Fruit fly (Drosophila melanogaster) whole organism, embryonic: ENCODE measurements around the gene MTF-1.

ENCODE experiments used
- Atf3 ChIP-seq: fragments of 200-800 bp; sonication (Bioruptor generic); optimal IDR thresholded peaks from 3 replicates; lab custom pipeline; 2016; ENCODE audit warnings: missing biosample characterization, missing genetic modification characterization
- B-H2 ChIP-seq: fragments of 200-800 bp; sonication (Bioruptor generic); optimal IDR thresholded peaks from 2 replicates; lab custom pipeline; 2018; ENCODE audit warnings: missing biosample characterization, mild to moderate bottlenecking, missing genetic modification characterization
- BtbVII ChIP-seq: fragments of 200-800 bp; sonication (Bioruptor generic); optimal IDR thresholded peaks from 3 replicates; lab custom pipeline; 2017; ENCODE audit warnings: missing biosample characterization, mild to moderate bottlenecking, missing genetic modification characterization
- CG1024 ChIP-seq: fragments of 200-800 bp; sonication (Bioruptor generic); IDR thresholded peaks from 2 replicates; pipeline ENCODE4 v1.3.6; 2022; ENCODE audit warnings: missing biosample characterization, missing genetic modification characterization
- CG10654 ChIP-seq: fragments of 200-800 bp; sonication (Bioruptor generic); optimal IDR thresholded peaks from 2 replicates; lab custom pipeline; 2016; ENCODE audit warnings: missing biosample characterization, missing genetic modification characterization
- CG15011 ChIP-seq: fragments of 200-800 bp; sonication (Bioruptor generic); optimal IDR thresholded peaks from 3 replicates; lab custom pipeline; 2018; ENCODE audit warnings: missing biosample characterization, mild to moderate bottlenecking, missing genetic modification characterization
- CG15601 ChIP-seq: fragments of 200-800 bp; sonication (Bioruptor generic); optimal IDR thresholded peaks from 3 replicates; lab custom pipeline; 2019; ENCODE audit warnings: missing biosample characterization, mild to moderate bottlenecking, missing genetic modification characterization, moderate library complexity
- CG17361 ChIP-seq: fragments of 200-800 bp; sonication (Bioruptor generic); IDR thresholded peaks from 3 replicates; pipeline ENCODE4 v1.3.6; 2022; ENCODE audit warnings: missing biosample characterization, missing genetic modification characterization
- CG17829 ChIP-seq: fragments of 200-800 bp; optimal IDR thresholded peaks from 2 replicates; lab custom pipeline; 2019; ENCODE audit warnings: missing biosample characterization, mild to moderate bottlenecking, missing genetic modification characterization, moderate library complexity
- CG2129 ChIP-seq: fragments of 200-800 bp; sonication (Bioruptor generic); IDR thresholded peaks from 2 replicates; pipeline ENCODE4 v1.3.6; 2022; ENCODE audit warnings: missing biosample characterization, missing genetic modification characterization; ENCODE audit not compliant: partially characterized antibody
- CG2875 ChIP-seq: fragments of 200-800 bp; sonication (Bioruptor generic); optimal IDR thresholded peaks from 2 replicates; lab custom pipeline; 2017; ENCODE audit warnings: missing biosample characterization, mild to moderate bottlenecking, missing genetic modification characterization, missing genetic modification reagents
- CG2889 ChIP-seq: fragments of 200-800 bp; sonication (Bioruptor generic); IDR thresholded peaks from 3 replicates; pipeline ENCODE4 v1.3.6; 2022; ENCODE audit warnings: missing biosample characterization, missing genetic modification characterization
- CG30020 ChIP-seq: fragments of 200-800 bp; optimal IDR thresholded peaks from 2 replicates; lab custom pipeline; 2019; ENCODE audit warnings: missing biosample characterization, mild to moderate bottlenecking, missing genetic modification characterization, moderate library complexity
- CG30431 ChIP-seq: fragments of 200-800 bp; sonication (Bioruptor generic); optimal IDR thresholded peaks from 2 replicates; lab custom pipeline; 2017; ENCODE audit warnings: missing biosample characterization, missing genetic modification characterization
- CG7556 ChIP-seq: fragments of 200-800 bp; sonication (Bioruptor generic); optimal IDR thresholded peaks from 2 replicates; lab custom pipeline; 2017; ENCODE audit warnings: missing biosample characterization, mild to moderate bottlenecking, missing genetic modification characterization
- CG8281 ChIP-seq: fragments of 200-800 bp; sonication (Bioruptor generic); optimal IDR thresholded peaks from 2 replicates; lab custom pipeline; 2018; ENCODE audit warnings: missing biosample characterization, mild to moderate bottlenecking, missing genetic modification characterization, moderate library complexity
- CG8944 ChIP-seq: fragments of 200-800 bp; sonication (Bioruptor generic); optimal IDR thresholded peaks from 3 replicates; lab custom pipeline; 2016; ENCODE audit warnings: missing biosample characterization, missing genetic modification characterization
- D ChIP-seq, 2 experiments: fragments of 200-800 bp in 1 of 2; fragments of >200 bp in 1 of 2; sonication (Bioruptor generic) in 1 of 2; optimal IDR thresholded peaks; 2 replicates in 1 of 2; 3 replicates in 1 of 2; lab custom pipeline; 2017; ENCODE audit warnings: mild to moderate bottlenecking in 1 of 2, missing biosample characterization in 1 of 2, missing genetic modification characterization in 1 of 2, missing genetic modification reagents in 1 of 2
- D19A ChIP-seq: fragments of 200-800 bp; optimal IDR thresholded peaks from 3 replicates; lab custom pipeline; 2019; ENCODE audit warnings: missing biosample characterization, mild to moderate bottlenecking, missing genetic modification characterization, moderate library complexity
- D19B ChIP-seq: fragments of 200-800 bp; sonication (Bioruptor generic); optimal IDR thresholded peaks from 2 replicates; lab custom pipeline; 2017; ENCODE audit warnings: missing biosample characterization, mild to moderate bottlenecking, missing genetic modification characterization
- HLH54F ChIP-seq: fragments of 200-800 bp; sonication (Bioruptor generic); optimal IDR thresholded peaks from 3 replicates; lab custom pipeline; 2016; ENCODE audit warnings: missing biosample characterization, missing genetic modification characterization
- Hand ChIP-seq: fragments of 200-800 bp; sonication (Bioruptor generic); optimal IDR thresholded peaks from 2 replicates; lab custom pipeline; 2017; ENCODE audit warnings: mild to moderate bottlenecking, missing biosample characterization, missing genetic modification reagents, missing genetic modification characterization
- Lpt ChIP-seq: fragments of >200 bp; optimal IDR thresholded peaks from 2 replicates; lab custom pipeline; 2018; ENCODE audit warnings: missing biosample characterization, missing genetic modification characterization
- Mes4 ChIP-seq: fragments of 200-800 bp; sonication (Bioruptor generic); optimal IDR thresholded peaks from 2 replicates; lab custom pipeline; 2016; ENCODE audit warnings: missing biosample characterization, missing genetic modification characterization
- NfI ChIP-seq: fragments of 200-800 bp; sonication (Bioruptor generic); optimal IDR thresholded peaks from 3 replicates; lab custom pipeline; 2018; ENCODE audit warnings: missing biosample characterization, mild to moderate bottlenecking, missing genetic modification characterization, moderate library complexity
- Side ChIP-seq: fragments of 200-800 bp; sonication (Bioruptor generic); optimal IDR thresholded peaks from 2 replicates; lab custom pipeline; 2016; ENCODE audit warnings: missing biosample characterization, missing genetic modification characterization
- Spps ChIP-seq: fragments of 200-800 bp; sonication (Bioruptor generic); optimal IDR thresholded peaks from 2 replicates; lab custom pipeline; 2018; ENCODE audit warnings: missing biosample characterization, mild to moderate bottlenecking, missing genetic modification characterization
- Trl ChIP-seq, 3 experiments: fragments of >200 bp in 2 of 3; fragments of 200-800 bp in 1 of 3; sonication (Bioruptor generic) in 1 of 3; optimal IDR thresholded peaks; 2 replicates in 1 of 3; 3 replicates in 2 of 3; lab custom pipeline; 2016 to 2017; ENCODE audit warnings: missing biosample characterization in 1 of 3, missing genetic modification characterization in 1 of 3
- YL-1 ChIP-seq: fragments of 200-800 bp; sonication (Bioruptor generic); optimal IDR thresholded peaks from 3 replicates; lab custom pipeline; 2017; ENCODE audit warnings: missing biosample characterization, mild to moderate bottlenecking, missing genetic modification characterization
- ase ChIP-seq: fragments of 200-800 bp; sonication (Bioruptor generic); IDR thresholded peaks from 3 replicates; pipeline ENCODE4 v1.3.6; 2022; ENCODE audit warnings: missing biosample characterization, missing genetic modification characterization
- bbx ChIP-seq: fragments of 200-800 bp; sonication (Bioruptor generic); IDR thresholded peaks from 2 replicates; pipeline ENCODE4 v1.3.6; 2022; ENCODE audit warnings: missing biosample characterization, missing genetic modification characterization; ENCODE audit not compliant: partially characterized antibody
- bowl ChIP-seq: fragments of 200-800 bp; sonication (Bioruptor generic); IDR thresholded peaks from 2 replicates; pipeline ENCODE4 v1.3.6; 2022; ENCODE audit warnings: missing biosample characterization, missing genetic modification characterization
- corto ChIP-seq: fragments of 200-800 bp; sonication (Bioruptor generic); optimal IDR thresholded peaks from 2 replicates; lab custom pipeline; 2016; ENCODE audit warnings: missing biosample characterization, mild to moderate bottlenecking, missing genetic modification characterization, moderate library complexity
- dm ChIP-seq: fragments of 200-800 bp; sonication (Bioruptor generic); optimal IDR thresholded peaks from 3 replicates; lab custom pipeline; 2016; ENCODE audit warnings: missing biosample characterization, missing genetic modification characterization
- eve ChIP-seq, 2 experiments: fragments of >200 bp; optimal IDR thresholded peaks; 2 replicates each; lab custom pipeline; 2017; ENCODE audit warnings: missing biosample characterization in 2 of 2, missing genetic modification characterization in 2 of 2
- fru ChIP-seq: fragments of >200 bp; optimal IDR thresholded peaks from 2 replicates; lab custom pipeline; 2017
- knrl ChIP-seq: fragments of 200-800 bp; sonication (Bioruptor generic); IDR thresholded peaks from 3 replicates; pipeline ENCODE4 v1.3.6; 2022; ENCODE audit warnings: missing biosample characterization, missing genetic modification characterization; ENCODE audit not compliant: partially characterized antibody
- lbe ChIP-seq: fragments of 200-800 bp; sonication (Bioruptor generic); optimal IDR thresholded peaks from 2 replicates; lab custom pipeline; 2016; ENCODE audit warnings: missing biosample characterization, mild to moderate bottlenecking, missing genetic modification characterization
- p53 ChIP-seq: fragments of 200-800 bp; sonication (Bioruptor generic); optimal IDR thresholded peaks from 2 replicates; lab custom pipeline; 2016; ENCODE audit warnings: missing biosample characterization, missing genetic modification characterization
- phol ChIP-seq: fragments of 200-800 bp; sonication (Bioruptor generic); optimal IDR thresholded peaks from 3 replicates; lab custom pipeline; 2018; ENCODE audit warnings: missing biosample characterization, mild to moderate bottlenecking, missing genetic modification characterization, moderate library complexity
- pnt ChIP-seq: fragments of 200-800 bp; sonication (Bioruptor generic); optimal IDR thresholded peaks from 3 replicates; lab custom pipeline; 2016; ENCODE audit warnings: missing biosample characterization, missing genetic modification characterization
- ranshi ChIP-seq: fragments of 200-800 bp; sonication (Bioruptor generic); IDR thresholded peaks from 2 replicates; pipeline ENCODE4 v1.3.6; 2022; ENCODE audit warnings: missing biosample characterization, missing genetic modification characterization
- sd ChIP-seq: fragments of 200-800 bp; sonication (Bioruptor generic); optimal IDR thresholded peaks from 3 replicates; lab custom pipeline; 2018; ENCODE audit warnings: missing biosample characterization, mild to moderate bottlenecking, missing genetic modification characterization, moderate library complexity
- sens ChIP-seq: fragments of 200-800 bp; sonication (Bioruptor generic); peaks from one replicate; lab custom pipeline; 2016; ENCODE audit warnings: missing biosample characterization, missing genetic modification characterization
- sqz ChIP-seq: fragments of 200-800 bp; sonication (Bioruptor generic); optimal IDR thresholded peaks from 3 replicates; lab custom pipeline; 2018; ENCODE audit warnings: missing biosample characterization, mild to moderate bottlenecking, missing genetic modification characterization
- tll ChIP-seq, 2 experiments: fragments of 200-800 bp in 1 of 2; fragments of >200 bp in 1 of 2; sonication (Bioruptor generic) in 1 of 2; optimal IDR thresholded peaks; 2 replicates each; lab custom pipeline; 2017 to 2019; ENCODE audit warnings: missing biosample characterization in 2 of 2, missing genetic modification characterization in 2 of 2, mild to moderate bottlenecking in 1 of 2, moderate library complexity in 1 of 2
- tup ChIP-seq: fragments of 200-800 bp; sonication (Bioruptor generic); optimal IDR thresholded peaks from 2 replicates; lab custom pipeline; 2016; ENCODE audit warnings: missing biosample characterization, mild to moderate bottlenecking, missing genetic modification characterization, moderate library complexity
- vfl ChIP-seq: fragments of 200-800 bp; sonication (Bioruptor generic); optimal IDR thresholded peaks from 2 replicates; lab custom pipeline; 2016; ENCODE audit warnings: missing biosample characterization, missing genetic modification characterization
- z ChIP-seq: fragments of 200-800 bp; sonication (Bioruptor generic); IDR thresholded peaks from 3 replicates; pipeline ENCODE4 v1.3.6; 2022; ENCODE audit warnings: missing biosample characterization, missing genetic modification characterization

MTF-1 gene

dm6 chr3L:9426656-9427294 is 3.3 kb upstream of the MTF-1 start, which contains the start of the genes Atat and Shc (continued):
- TF ChIP-seq corto = peak; percentile 89
- peak; percentile 93 for TF ChIP-seq Hand (GFP tag; lab: Kevin White, UChicago)
- peak; percentile 99 for TF ChIP-seq Mes4
- TF ChIP-seq B-H2 = peak; percentile 99
- TF ChIP-seq knrl = peak; percentile 96
- peak; percentile 76 for TF ChIP-seq CG2129
- TF ChIP-seq tup = peak; percentile 99
- TF ChIP-seq tll (GFP tag; optimal IDR thresholded peaks at IDR 0.05; lab: Kevin White, UChicago) = peak; percentile 50 to 94
- TF ChIP-seq CG1024 = peak; percentile 96
- TF ChIP-seq sqz (GFP tag; lab: Kevin White, UChicago) = peak; percentile 74
- peak; percentile 98 for TF ChIP-seq YL-1 (GFP tag; lab: Kevin White, UChicago)
- TF ChIP-seq CG8281 (tag; lab: Kevin White, UChicago) = peak; percentile 92
- TF ChIP-seq Atf3 (GFP tag; lab: Kevin White, UChicago) = peak; percentile 99
- peak; percentile 73; the same call in 2 of the 3 replicates for TF ChIP-seq z
- TF ChIP-seq Trl (optimal IDR thresholded peaks at IDR 0.05; lab: Kevin White, UChicago) = no peak
- peak; percentile 100 for TF ChIP-seq Trl (GFP tag; optimal IDR thresholded peaks at IDR 0.05; lab: Kevin White, UChicago)
- TF ChIP-seq CG15011 = peak; percentile 96
- TF ChIP-seq CG17829 (tag; lab: Kevin White, UChicago) = peak; percentile 98
- peak; percentile 100 for TF ChIP-seq CG2889 (GFP tag; lab: Robert Waterston, UW)
- peak; percentile 71; the same call in 1 of the 2 replicates for TF ChIP-seq bbx (GFP tag; lab: Robert Waterston, UW)
- peak in 1 of 2 experiments; percentile 96 for TF ChIP-seq eve (GFP tag; optimal IDR thresholded peaks at IDR 0.05; lab: Kevin White, UChicago)
- peak; percentile 99 for TF ChIP-seq CG10654 (GFP tag; lab: Kevin White, UChicago)
- TF ChIP-seq D19B (GFP tag; lab: Kevin White, UChicago) = peak; percentile 97
- peak; percentile 97 for TF ChIP-seq CG15601
- peak; percentile 96 for TF ChIP-seq bowl
- no peak for TF ChIP-seq D (optimal IDR thresholded peaks at IDR 0.05; lab: Kevin White, UChicago)
- TF ChIP-seq D (GFP tag; optimal IDR thresholded peaks at IDR 0.05; lab: Kevin White, UChicago) = peak; percentile 97
- peak; percentile 98 for TF ChIP-seq CG17361
- TF ChIP-seq fru (lab: Kevin White, UChicago) = no peak
- peak; percentile 99 for TF ChIP-seq vfl
- TF ChIP-seq ase = peak; percentile 99
- TF ChIP-seq CG30431 = peak; percentile 100
- TF ChIP-seq sd (tag; lab: Kevin White, UChicago) = peak; percentile 93
- TF ChIP-seq CG2875 (GFP tag; lab: Kevin White, UChicago) = peak; percentile 95
- TF ChIP-seq NfI (GFP tag; lab: Kevin White, UChicago) = peak; percentile 99
- TF ChIP-seq HLH54F (GFP tag; lab: Kevin White, UChicago) = peak; percentile 100
- TF ChIP-seq p53 (GFP tag; lab: Kevin White, UChicago) = peak; percentile 99
- peak; percentile 99 for TF ChIP-seq dm (GFP tag; lab: Kevin White, UChicago)
- TF ChIP-seq sens (GFP tag; lab: Kevin White, UChicago) = peak; percentile 100
- peak; percentile 90 for TF ChIP-seq CG30020
- TF ChIP-seq pnt = peak; percentile 100
- TF ChIP-seq D19A (tag; lab: Kevin White, UChicago) = peak; percentile 89
- TF ChIP-seq CG7556 (GFP tag; lab: Kevin White, UChicago) = peak; percentile 96
- peak; percentile 100 for TF ChIP-seq ranshi (GFP tag; lab: Robert Waterston, UW)
- TF ChIP-seq phol (tag; lab: Kevin White, UChicago) = peak; percentile 99
- peak; percentile 95 for TF ChIP-seq Spps (tag; lab: Kevin White, UChicago)
- TF ChIP-seq BtbVII = peak; percentile 95
- TF ChIP-seq CG8944 (GFP tag; lab: Kevin White, UChicago) = peak; percentile 100
- TF ChIP-seq lbe (GFP tag; lab: Kevin White, UChicago) = peak; percentile 97
- no peak for TF ChIP-seq Lpt (GFP tag; lab: Kevin White, UChicago)
- TF ChIP-seq Side (GFP tag; lab: Kevin White, UChicago) = peak; percentile 99
